Fruit fly (Drosophila melanogaster) whole organism, embryonic: ENCODE results near the gene CG43085.
A peak's percentile ranks its signal among the peaks of the same experiment; 100 is the strongest.

Experiments
- Atf-2 ChIP-seq: fragments of 200-800 bp; sonication (Bioruptor generic); optimal IDR thresholded peaks from 2 replicates; lab custom pipeline; 2016; ENCODE audit warnings: missing biosample characterization, missing genetic modification characterization
- Awh ChIP-seq: fragments of 200-800 bp; sonication (Bioruptor generic); IDR thresholded peaks from 2 replicates; pipeline ENCODE4, ENCODE4 v1.3.6; 2022; ENCODE audit warnings: missing biosample characterization, missing genetic modification characterization
- B-H2 ChIP-seq: fragments of 200-800 bp; sonication (Bioruptor generic); optimal IDR thresholded peaks from 2 replicates; lab custom pipeline; 2018; ENCODE audit warnings: missing biosample characterization, mild to moderate bottlenecking, missing genetic modification characterization
- Blimp-1 ChIP-seq: fragments of 200-800 bp; sonication (Bioruptor generic); optimal IDR thresholded peaks from 3 replicates; lab custom pipeline; 2018; ENCODE audit warnings: missing biosample characterization, missing genetic modification characterization, mild to moderate bottlenecking, moderate library complexity, missing genetic modification reagents
- C15 ChIP-seq: fragments of 200-800 bp; sonication (Bioruptor generic); IDR thresholded peaks from 3 replicates; pipeline ENCODE4 v1.3.6; 2022; ENCODE audit warnings: missing biosample characterization, missing genetic modification characterization
- CG1024 ChIP-seq: fragments of 200-800 bp; sonication (Bioruptor generic); IDR thresholded peaks from 2 replicates; pipeline ENCODE4 v1.3.6; 2022; ENCODE audit warnings: missing biosample characterization, missing genetic modification characterization
- CG10321 ChIP-seq: fragments of 200-800 bp; sonication (Bioruptor generic); IDR thresholded peaks from 2 replicates; pipeline ENCODE4 v1.3.6; 2022; ENCODE audit warnings: missing biosample characterization, missing genetic modification characterization
- CG13424 ChIP-seq: fragments of 200-800 bp; sonication (Bioruptor generic); optimal IDR thresholded peaks from 2 replicates; lab custom pipeline; 2019; ENCODE audit warnings: missing biosample characterization, mild to moderate bottlenecking, missing genetic modification characterization, moderate library complexity
- CG13894 ChIP-seq: fragments of 200-800 bp; sonication (Bioruptor generic); optimal IDR thresholded peaks from 3 replicates; lab custom pipeline; 2018; ENCODE audit warnings: missing biosample characterization, mild to moderate bottlenecking, missing genetic modification characterization, moderate library complexity
- CG15696 ChIP-seq: fragments of 200-800 bp; sonication (Bioruptor generic); optimal IDR thresholded peaks from 2 replicates; lab custom pipeline; 2019; ENCODE audit warnings: missing biosample characterization, mild to moderate bottlenecking, missing genetic modification characterization, moderate library complexity
- CG17328 ChIP-seq: fragments of 200-800 bp; sonication (Bioruptor generic); IDR thresholded peaks from 2 replicates; pipeline ENCODE4 v1.3.6; 2022; ENCODE audit warnings: missing biosample characterization, missing genetic modification characterization
- CG18619 ChIP-seq: fragments of 200-800 bp; sonication (Bioruptor generic); optimal IDR thresholded peaks from 3 replicates; lab custom pipeline; 2017; ENCODE audit warnings: missing biosample characterization, mild to moderate bottlenecking, missing genetic modification characterization
- CG2202 ChIP-seq: fragments of 200-800 bp; sonication (Bioruptor generic); optimal IDR thresholded peaks from 2 replicates; lab custom pipeline; 2018; ENCODE audit warnings: missing biosample characterization, mild to moderate bottlenecking, missing genetic modification characterization
- CG33557 ChIP-seq: fragments of 200-800 bp; sonication (Bioruptor generic); optimal IDR thresholded peaks from 2 replicates; lab custom pipeline; 2019; ENCODE audit warnings: missing biosample characterization, mild to moderate bottlenecking, missing genetic modification characterization, moderate library complexity
- CG42726 ChIP-seq: fragments of 200-800 bp; sonication (Bioruptor generic); IDR thresholded peaks from 2 replicates; pipeline ENCODE4 v1.3.6; 2022; ENCODE audit warnings: missing biosample characterization, missing genetic modification characterization; ENCODE audit not compliant: partially characterized antibody
- CG4282 ChIP-seq: fragments of 200-800 bp; sonication (Bioruptor generic); optimal IDR thresholded peaks from 2 replicates; lab custom pipeline; 2016; ENCODE audit warnings: missing biosample characterization, missing genetic modification characterization
- CG43689 ChIP-seq: fragments of 200-800 bp; sonication (Bioruptor generic); IDR thresholded peaks from 2 replicates; pipeline ENCODE4 v1.3.6; 2022; ENCODE audit warnings: missing biosample characterization, missing genetic modification characterization
- CG4730 ChIP-seq: fragments of 200-800 bp; sonication (Bioruptor generic); IDR thresholded peaks from 2 replicates; pipeline ENCODE4 v1.3.6; 2022; ENCODE audit warnings: missing biosample characterization, missing genetic modification characterization
- CG6854 ChIP-seq: fragments of 200-800 bp; sonication (Bioruptor generic); optimal IDR thresholded peaks from 3 replicates; lab custom pipeline; 2017; ENCODE audit warnings: missing biosample characterization, mild to moderate bottlenecking, missing genetic modification characterization
- CG9609 ChIP-seq: fragments of 200-800 bp; sonication (Bioruptor generic); optimal IDR thresholded peaks from 3 replicates; lab custom pipeline; 2016; ENCODE audit warnings: missing biosample characterization, missing genetic modification characterization
- CHES-1-like ChIP-seq: fragments of 200-800 bp; sonication (Bioruptor generic); optimal IDR thresholded peaks from 2 replicates; lab custom pipeline; 2016; ENCODE audit warnings: missing biosample characterization, missing genetic modification characterization
- Dll ChIP-seq: fragments of 200-800 bp; sonication (Bioruptor generic); IDR thresholded peaks from 4 replicates; pipeline ENCODE4 v1.3.6; 2022; ENCODE audit warnings: missing biosample characterization, missing genetic modification characterization; ENCODE audit not compliant: partially characterized antibody
- E2f1 ChIP-seq: fragments of 200-800 bp; sonication (Bioruptor generic); IDR thresholded peaks from 2 replicates; pipeline ENCODE4 v1.3.6; 2022; ENCODE audit warnings: missing biosample characterization, missing genetic modification characterization
- Gsc ChIP-seq: fragments of 200-800 bp; sonication (Bioruptor generic); IDR thresholded peaks from 2 replicates; pipeline ENCODE4 v1.3.6; 2022; ENCODE audit warnings: missing biosample characterization, missing genetic modification characterization
- H15 ChIP-seq: fragments of 200-800 bp; sonication (Bioruptor generic); IDR thresholded peaks from 3 replicates; pipeline ENCODE4 v1.3.6; 2022; ENCODE audit warnings: missing biosample characterization, missing genetic modification characterization
- H2.0 ChIP-seq: fragments of 200-800 bp; sonication (Bioruptor generic); IDR thresholded peaks from 2 replicates; pipeline ENCODE4 v1.3.6; 2022; ENCODE audit warnings: missing biosample characterization, missing genetic modification characterization
- Hmr ChIP-seq: fragments of 200-800 bp; sonication (Bioruptor generic); optimal IDR thresholded peaks from 3 replicates; lab custom pipeline; 2017; ENCODE audit warnings: mild to moderate bottlenecking, missing biosample characterization, missing genetic modification reagents, missing genetic modification characterization
- Max ChIP-seq: fragments of 200-800 bp; sonication (Bioruptor generic); optimal IDR thresholded peaks from 2 replicates; lab custom pipeline; 2016; ENCODE audit warnings: missing biosample characterization, mild to moderate bottlenecking, missing genetic modification characterization
- Myb ChIP-seq: fragments of 200-800 bp; sonication (Bioruptor generic); optimal IDR thresholded peaks from 2 replicates; lab custom pipeline; 2016; ENCODE audit warnings: missing biosample characterization, missing genetic modification characterization
- Optix ChIP-seq: fragments of 200-800 bp; sonication (Bioruptor generic); IDR thresholded peaks from 3 replicates; pipeline ENCODE4 v1.3.6; 2022; ENCODE audit warnings: missing biosample characterization, missing genetic modification characterization
- Sry-β ChIP-seq: fragments of 200-800 bp; sonication (Bioruptor generic); optimal IDR thresholded peaks from 2 replicates; lab custom pipeline; 2018; ENCODE audit warnings: missing biosample characterization, mild to moderate bottlenecking, missing genetic modification characterization, moderate library complexity
- Ssrp ChIP-seq: fragments of 200-800 bp; sonication (Bioruptor generic); optimal IDR thresholded peaks from 2 replicates; lab custom pipeline; 2018; ENCODE audit warnings: missing biosample characterization, mild to moderate bottlenecking, missing genetic modification characterization, moderate library complexity
- YL-1 ChIP-seq: fragments of 200-800 bp; sonication (Bioruptor generic); optimal IDR thresholded peaks from 3 replicates; lab custom pipeline; 2017; ENCODE audit warnings: missing biosample characterization, mild to moderate bottlenecking, missing genetic modification characterization
- ac ChIP-seq: fragments of 200-800 bp; sonication (Bioruptor generic); optimal IDR thresholded peaks from 3 replicates; lab custom pipeline; 2017; ENCODE audit warnings: missing biosample characterization, mild to moderate bottlenecking, missing genetic modification characterization
- bcd ChIP-seq: fragments of 200-800 bp; sonication (Bioruptor generic); optimal IDR thresholded peaks from 2 replicates; lab custom pipeline; 2017; ENCODE audit warnings: missing biosample characterization, mild to moderate bottlenecking, missing genetic modification characterization
- bigmax ChIP-seq: fragments of 200-800 bp; sonication (Bioruptor generic); optimal IDR thresholded peaks from 2 replicates; lab custom pipeline; 2018; ENCODE audit warnings: missing biosample characterization, mild to moderate bottlenecking, missing genetic modification characterization
- corto ChIP-seq: fragments of 200-800 bp; sonication (Bioruptor generic); optimal IDR thresholded peaks from 2 replicates; lab custom pipeline; 2016; ENCODE audit warnings: missing biosample characterization, mild to moderate bottlenecking, missing genetic modification characterization, moderate library complexity
- eve ChIP-seq, 2 experiments: fragments of >200 bp; optimal IDR thresholded peaks; 2 replicates each; lab custom pipeline; 2017; ENCODE audit warnings: missing biosample characterization in 2 of 2, missing genetic modification characterization in 2 of 2
- exex ChIP-seq: fragments of 200-800 bp; sonication (Bioruptor generic); optimal IDR thresholded peaks from 4 replicates; lab custom pipeline; 2018; ENCODE audit warnings: missing biosample characterization, mild to moderate bottlenecking, missing genetic modification characterization, moderate library complexity
- hbn ChIP-seq: fragments of 200-800 bp; sonication (Bioruptor generic); IDR thresholded peaks from 2 replicates; pipeline ENCODE4 v1.3.6; 2022; ENCODE audit warnings: missing biosample characterization, missing genetic modification characterization; ENCODE audit not compliant: partially characterized antibody
- hth ChIP-seq: fragments of >200 bp; optimal IDR thresholded peaks from 2 replicates; lab custom pipeline; 2017; ENCODE audit warnings: inconsistent platforms
- jigr1 ChIP-seq: fragments of 200-800 bp; sonication (Bioruptor generic); IDR thresholded peaks from 3 replicates; pipeline ENCODE4 v1.3.6; 2022; ENCODE audit warnings: missing biosample characterization, missing genetic modification characterization
- pan ChIP-seq, 4 experiments: fragments of >200 bp in 3 of 4; fragments of 200-800 bp in 1 of 4; sonication (Bioruptor generic) in 1 of 4; optimal IDR thresholded peaks in 3 of 4; IDR thresholded peaks in 1 of 4; 2 replicates each; pipeline versions ENCODE4 v1.3.6 to Lab custom; 2017 to 2022; ENCODE audit warnings: missing biosample characterization in 2 of 4, missing genetic modification characterization in 2 of 4, mixed read lengths in 1 of 4
- pb ChIP-seq: fragments of 200-800 bp; sonication (Bioruptor generic); optimal IDR thresholded peaks from 3 replicates; lab custom pipeline; 2016; ENCODE audit warnings: missing biosample characterization, missing genetic modification characterization
- sens-2 ChIP-seq: fragments of 200-800 bp; sonication (Bioruptor generic); IDR thresholded peaks from 2 replicates; pipeline ENCODE4 v1.3.6; 2022; ENCODE audit warnings: missing biosample characterization, missing genetic modification characterization
- shn ChIP-seq: fragments of 200-800 bp; sonication (Bioruptor generic); optimal IDR thresholded peaks from 3 replicates; lab custom pipeline; 2016; ENCODE audit warnings: missing biosample characterization, missing genetic modification characterization
- so ChIP-seq: fragments of 200-800 bp; sonication (Bioruptor generic); IDR thresholded peaks from 3 replicates; pipeline ENCODE4 v1.3.6; 2022; ENCODE audit warnings: missing biosample characterization, missing genetic modification characterization
- sqz ChIP-seq: fragments of 200-800 bp; sonication (Bioruptor generic); optimal IDR thresholded peaks from 3 replicates; lab custom pipeline; 2018; ENCODE audit warnings: missing biosample characterization, mild to moderate bottlenecking, missing genetic modification characterization
- trh ChIP-seq: fragments of 200-800 bp; sonication (Bioruptor generic); optimal IDR thresholded peaks from 2 replicates; lab custom pipeline; 2016; ENCODE audit warnings: missing biosample characterization, missing genetic modification characterization
- wek ChIP-seq: fragments of 200-800 bp; sonication (Bioruptor generic); optimal IDR thresholded peaks from 3 replicates; lab custom pipeline; 2018; ENCODE audit warnings: missing biosample characterization, mild to moderate bottlenecking, missing genetic modification characterization, moderate library complexity
- zen2 ChIP-seq: fragments of 200-800 bp; sonication (Bioruptor generic); IDR thresholded peaks from 3 replicates; pipeline ENCODE4 v1.3.6; 2022; ENCODE audit warnings: missing biosample characterization, missing genetic modification characterization; ENCODE audit not compliant: partially characterized antibody

Gene CG43085

DNA sequence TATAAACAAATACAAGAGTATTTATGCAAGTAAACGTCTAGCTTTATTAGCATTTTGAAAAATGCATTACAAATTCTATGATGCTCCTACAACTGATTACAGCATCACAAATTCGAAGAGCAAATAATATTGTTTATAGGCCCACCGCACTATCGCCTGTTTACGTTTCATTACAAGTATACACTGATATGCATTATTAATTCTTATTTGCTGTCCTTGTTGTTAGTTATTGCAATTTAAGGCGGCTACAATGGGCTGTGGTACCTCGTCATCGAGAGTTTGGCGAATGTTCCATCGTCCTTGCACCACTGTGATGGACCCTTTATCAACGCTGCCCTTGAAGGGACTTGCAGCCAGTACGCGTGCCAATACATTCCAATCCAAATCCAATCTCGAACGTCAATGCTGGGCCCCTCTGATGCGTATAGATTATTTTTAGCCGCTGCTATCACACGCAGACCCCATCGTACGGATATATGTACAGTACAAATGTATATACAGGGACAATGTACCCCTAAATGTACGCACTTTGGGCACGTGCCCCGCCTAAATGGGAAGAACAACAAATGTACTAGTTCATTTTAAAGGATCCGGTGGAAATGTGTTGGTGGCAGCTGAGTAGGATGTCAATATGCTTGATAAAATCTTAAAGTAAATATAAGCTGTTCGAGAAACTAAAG lies 10.3 kb upstream of the CG43085 start (continued):
- no peak for TF ChIP-seq CG10321
- TF ChIP-seq shn (GFP tag; lab: Kevin White, UChicago): no peak
- TF ChIP-seq trh (GFP tag; lab: Kevin White, UChicago): no peak
- TF ChIP-seq pb (GFP tag; lab: Kevin White, UChicago): no peak
- TF ChIP-seq CG4282: no peak
- no peak for TF ChIP-seq CG6854 (GFP tag; lab: Kevin White, UChicago)
- TF ChIP-seq bigmax (GFP tag; lab: Kevin White, UChicago): no peak
- no peak for TF ChIP-seq CG43689 (GFP tag; lab: Robert Waterston, UW)
- TF ChIP-seq Dll (GFP tag; lab: Robert Waterston, UW): no peak
- no peak for TF ChIP-seq sqz
- no peak for TF ChIP-seq CG13424 (tag; lab: Kevin White, UChicago)
- no peak for TF ChIP-seq sens-2
- TF ChIP-seq hbn (GFP tag; lab: Robert Waterston, UW): no peak
- TF ChIP-seq Gsc (GFP tag; lab: Robert Waterston, UW): no peak
- no peak for TF ChIP-seq jigr1 (GFP tag; lab: Robert Waterston, UW)
- TF ChIP-seq Ssrp (tag; lab: Kevin White, UChicago): peak; percentile 4
- TF ChIP-seq H15 (GFP tag; lab: Robert Waterston, UW): no peak
- TF ChIP-seq hth (lab: Kevin White, UChicago): no peak
- no peak for TF ChIP-seq Hmr
- no peak for TF ChIP-seq Awh (GFP tag; lab: Robert Waterston, UW)
- TF ChIP-seq so: 0 out of 3 replicates have a peak, but pooled peaks have one; percentile 8
- peak; percentile 26; the same call in 1 of the 2 replicates for TF ChIP-seq CG17328 (GFP tag; lab: Robert Waterston, UW)
- TF ChIP-seq B-H2 (GFP tag; lab: Kevin White, UChicago): no peak
- TF ChIP-seq YL-1 (GFP tag; lab: Kevin White, UChicago): no peak
- TF ChIP-seq CG33557 (GFP tag; lab: Kevin White, UChicago): peak; percentile 29
- TF ChIP-seq Myb (GFP tag; lab: Kevin White, UChicago): no peak
- 0 out of 2 replicates have a peak, but pooled peaks have one; percentile 20 for TF ChIP-seq CG1024
- TF ChIP-seq wek (GFP tag; lab: Kevin White, UChicago): no peak
- peak; percentile 17 for TF ChIP-seq ac
- no peak for TF ChIP-seq eve (GFP tag; optimal IDR thresholded peaks at IDR 0.05; lab: Kevin White, UChicago)
- no peak for TF ChIP-seq H2.0 (GFP tag; lab: Robert Waterston, UW)
- no peak for TF ChIP-seq CG9609 (GFP tag; lab: Kevin White, UChicago)
- no peak for TF ChIP-seq bcd
- TF ChIP-seq CG2202 (tag; lab: Kevin White, UChicago): no peak
- TF ChIP-seq CG15696: peak; percentile 7

DNA sequence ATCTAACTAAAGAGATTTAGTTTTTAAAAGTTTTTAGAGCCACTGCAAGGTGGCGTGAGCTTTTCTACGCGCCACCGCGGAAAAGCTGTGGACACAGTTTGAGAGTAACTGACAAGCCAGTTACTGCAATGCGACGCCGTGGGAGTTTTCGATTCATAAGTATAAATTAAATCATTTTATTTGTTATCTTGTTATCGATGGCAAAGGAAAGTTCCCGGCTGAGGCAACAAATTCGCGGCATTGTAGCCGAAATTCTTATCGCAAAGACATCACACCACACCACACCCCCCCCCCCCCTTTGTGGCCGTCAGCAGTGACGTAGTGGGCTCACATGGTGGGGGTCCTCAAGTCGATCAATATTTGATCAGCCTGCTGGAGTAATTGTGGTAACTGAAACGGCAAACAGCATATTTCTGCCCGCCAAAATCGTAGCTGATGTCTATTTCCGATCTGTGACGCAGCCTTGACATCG lies 9.3 kb upstream of the CG43085 start:
- TF ChIP-seq CG4730 (GFP tag; lab: Robert Waterston, UW): no peak; the same call in 1 of the 2 replicates
- no peak for TF ChIP-seq CG42726 (GFP tag; lab: Robert Waterston, UW)
- no peak for TF ChIP-seq CG18619 (GFP tag; lab: Kevin White, UChicago)
- TF ChIP-seq Sry-β (GFP tag; lab: Kevin White, UChicago): no peak
- peak; percentile 12 for TF ChIP-seq CHES-1-like (GFP tag; lab: Kevin White, UChicago)
- no peak for TF ChIP-seq C15
- TF ChIP-seq zen2 (GFP tag; lab: Robert Waterston, UW): no peak
- no peak for TF ChIP-seq corto (GFP tag; lab: Kevin White, UChicago)
- peak; percentile 45 for TF ChIP-seq CG13894
- TF ChIP-seq exex (tag; lab: Kevin White, UChicago): peak; percentile 47
- no peak for TF ChIP-seq Atf-2 (GFP tag; lab: Kevin White, UChicago)
- TF ChIP-seq Optix (GFP tag; lab: Robert Waterston, UW): peak; percentile 32; the same call in 1 of the 3 replicates
- TF ChIP-seq E2f1 (GFP tag; lab: Robert Waterston, UW): peak; percentile 9; the same call in 1 of the 2 replicates
- no peak for TF ChIP-seq Max (GFP tag; lab: Kevin White, UChicago)
- peak; percentile 25 for TF ChIP-seq Blimp-1 (GFP tag; lab: Kevin White, UChicago)
- no peak for TF ChIP-seq pan (optimal IDR thresholded peaks at IDR 0.05; lab: Kevin White, UChicago)
- TF ChIP-seq pan (GFP tag; optimal IDR thresholded peaks at IDR 0.05 in 1 of 2, IDR thresholded peaks at IDR 0.05 in 1 of 2): peak in 1 of 2 experiments; percentile 54
